Worm (Caenorhabditis elegans) whole organism, early embryonic: ENCODE measurements around the gene M6.11.

Experiments used
- F13C5.2 ChIP-seq: sonication (generic microtip); optimal IDR thresholded peaks from 2 replicates; lab custom pipeline; 2017; ENCODE audit warnings: mild to moderate bottlenecking, missing genetic modification characterization, inconsistent platforms, missing compliant biosample characterization
- ama-1 ChIP-seq: fragments of 150-350 bp; optimal IDR thresholded peaks from 2 replicates; lab custom pipeline; 2014
- tbx-11 ChIP-seq: fragments of 200-800 bp; sonication (Bioruptor generic); IDR thresholded peaks from 2 replicates; pipeline ENCODE4 v1.3.6; 2022; ENCODE audit warnings: missing genetic modification characterization, missing compliant biosample characterization

DNA sequence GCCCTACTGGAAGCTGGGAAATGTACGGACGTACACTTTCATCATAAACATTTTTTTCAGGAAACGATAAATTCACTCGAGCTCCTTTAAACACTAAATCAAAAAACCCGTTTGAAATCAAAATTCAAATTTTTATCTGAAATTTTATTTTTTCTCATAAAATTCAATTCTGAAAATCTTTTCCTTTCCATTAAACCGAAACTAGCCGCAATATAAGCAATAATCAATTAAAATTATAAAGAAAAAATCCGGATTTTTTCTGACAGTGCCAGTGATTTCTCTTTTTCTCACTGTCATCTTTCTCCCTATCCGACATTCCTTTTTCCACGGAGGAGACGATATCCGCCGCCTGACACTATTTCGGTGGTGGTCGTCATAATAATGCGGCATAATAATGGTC lies 14.5 kb upstream of the M6.11 start, which contains the start of gene lpr-7:
- TF ChIP-seq tbx-11 (GFP tag; lab: Robert Waterston, UW) (no peak), F13C5.2 (tag; lab: Kevin White, UChicago) (no peak), ama-1 (lab: Kevin White, UChicago) (no peak)
